Worm (Caenorhabditis elegans) whole organism, L4 larva: ENCODE results near the gene Y37D8A.16.

ENCODE experiments used
- D1046.2 ChIP-seq: fragments of 200-800 bp; sonication (Bioruptor generic); IDR thresholded peaks from 2 replicates; pipeline ENCODE4 v1.3.6; 2022; ENCODE audit warnings: missing genetic modification characterization, missing compliant biosample characterization
- F49E8.2 ChIP-seq: sonication (generic microtip); optimal IDR thresholded peaks from 2 replicates; lab custom pipeline; 2016; ENCODE audit warnings: missing compliant biosample characterization, mild to moderate bottlenecking, missing genetic modification characterization, borderline replicate concordance
- T20F7.1 ChIP-seq: fragments of 200-800 bp; sonication (Bioruptor generic); optimal IDR thresholded peaks from 2 replicates; lab custom pipeline; 2018; ENCODE audit warnings: mild to moderate bottlenecking, missing genetic modification characterization, missing compliant biosample characterization
- Y105C5A.15 ChIP-seq: fragments of 200-800 bp; sonication (Bioruptor generic); IDR thresholded peaks from 2 replicates; pipeline ENCODE4 v1.3.6; 2022; ENCODE audit warnings: missing genetic modification characterization, missing compliant biosample characterization
- Y48G9A.11 ChIP-seq: fragments of 200-800 bp; sonication (Bioruptor generic); IDR thresholded peaks from 2 replicates; pipeline ENCODE4 v1.3.6; 2022; ENCODE audit warnings: missing genetic modification reagents, missing genetic modification characterization, missing compliant biosample characterization
- aha-1 ChIP-seq: fragments of 150-350 bp; peaks from one replicate; lab custom pipeline; 2014; ENCODE audit warnings: missing biosample characterization, missing genetic modification characterization
- aly-2 ChIP-seq: sonication (generic microtip); optimal IDR thresholded peaks from 2 replicates; lab custom pipeline; 2018; ENCODE audit warnings: missing biosample characterization, missing genetic modification characterization
- ctbp-1 ChIP-seq: fragments of 200-800 bp; sonication (Bioruptor generic); IDR thresholded peaks from 2 replicates; pipeline ENCODE4 v1.3.6; 2022; ENCODE audit warnings: missing genetic modification reagents, missing genetic modification characterization, missing compliant biosample characterization
- daf-12 ChIP-seq: fragments of 150-350 bp; optimal IDR thresholded peaks from 2 replicates; lab custom pipeline; 2014; ENCODE audit warnings: missing biosample characterization, missing genetic modification reagents, missing genetic modification characterization
- daf-16 ChIP-seq, 3 experiments: sonication (generic microtip); optimal IDR thresholded peaks; 2 replicates each; lab custom pipeline; 2016 to 2017; ENCODE audit warnings: missing genetic modification characterization in 3 of 3, missing genetic modification reagents in 3 of 3, mild to moderate bottlenecking in 2 of 3, missing compliant biosample characterization in 2 of 3, missing biosample characterization in 1 of 3, moderate library complexity in 1 of 3
- daf-8 ChIP-seq: fragments of 200-800 bp; sonication (Bioruptor generic); IDR thresholded peaks from 2 replicates; pipeline ENCODE4 v1.3.6; 2022; ENCODE audit warnings: missing genetic modification characterization, missing compliant biosample characterization
- dve-1 ChIP-seq: sonication (generic microtip); optimal IDR thresholded peaks from 2 replicates; lab custom pipeline; 2017; ENCODE audit warnings: antibody characterized with exemption, mild to moderate bottlenecking, missing genetic modification characterization, missing compliant biosample characterization; ENCODE audit not compliant: insufficient read depth
- egl-27 ChIP-seq: sonication (generic microtip); optimal IDR thresholded peaks from 3 replicates; lab custom pipeline; 2017; ENCODE audit warnings: missing biosample characterization, missing genetic modification reagents, missing genetic modification characterization
- fos-1 ChIP-seq: fragments of 150-350 bp; optimal IDR thresholded peaks from 2 replicates; lab custom pipeline; 2014; ENCODE audit warnings: missing biosample characterization, missing genetic modification characterization
- gei-8 ChIP-seq: fragments of 200-800 bp; sonication (Bioruptor generic); optimal IDR thresholded peaks from 2 replicates; lab custom pipeline; 2018; ENCODE audit warnings: mild to moderate bottlenecking, missing genetic modification characterization, missing compliant biosample characterization
- hlh-11 ChIP-seq: fragments of 200-800 bp; sonication (Bioruptor generic); optimal IDR thresholded peaks from 2 replicates; lab custom pipeline; 2018; ENCODE audit warnings: mild to moderate bottlenecking, missing genetic modification characterization, missing compliant biosample characterization
- hmg-1.1 ChIP-seq: fragments of 200-800 bp; sonication (Bioruptor generic); IDR thresholded peaks from 2 replicates; pipeline ENCODE4 v1.3.6; 2022; ENCODE audit warnings: missing genetic modification reagents, missing genetic modification characterization, missing compliant biosample characterization
- jun-1 ChIP-seq: fragments of 150-350 bp; optimal IDR thresholded peaks from 2 replicates; lab custom pipeline; 2014; ENCODE audit warnings: missing biosample characterization, missing genetic modification reagents, missing genetic modification characterization
- lin-15B ChIP-seq: fragments of 150-350 bp; sonication (generic microtip); optimal IDR thresholded peaks from 3 replicates; lab custom pipeline; 2014; ENCODE audit warnings: missing biosample characterization, missing genetic modification characterization
- lin-38 ChIP-seq: fragments of 200-800 bp; sonication (Bioruptor generic); IDR thresholded peaks from 2 replicates; pipeline ENCODE4 v1.3.6; 2022; ENCODE audit warnings: missing genetic modification reagents, missing genetic modification characterization, missing compliant biosample characterization
- lin-39 ChIP-seq: fragments of 150-350 bp; optimal IDR thresholded peaks from 2 replicates; lab custom pipeline; 2014; ENCODE audit warnings: missing biosample characterization, missing genetic modification reagents, missing genetic modification characterization
- lir-3 ChIP-seq: sonication (generic microtip); optimal IDR thresholded peaks from 2 replicates; lab custom pipeline; 2016; ENCODE audit warnings: mild to moderate bottlenecking, missing genetic modification characterization, missing compliant biosample characterization
- lsy-2 ChIP-seq, 2 experiments: fragments of 150-350 bp in 1 of 2; sonication (generic microtip) in 1 of 2; optimal IDR thresholded peaks; 2 replicates each; lab custom pipeline; 2014 to 2017; ENCODE audit warnings: missing biosample characterization in 2 of 2, missing genetic modification characterization in 2 of 2
- mxl-3 ChIP-seq: fragments of 200-800 bp; sonication (Bioruptor generic); optimal IDR thresholded peaks from 2 replicates; lab custom pipeline; 2018; ENCODE audit warnings: mild to moderate bottlenecking, missing genetic modification characterization, missing compliant biosample characterization
- nhr-111 ChIP-seq: fragments of 200-800 bp; sonication (Bioruptor generic); optimal IDR thresholded peaks from 2 replicates; lab custom pipeline; 2018; ENCODE audit warnings: mild to moderate bottlenecking, missing genetic modification characterization, missing compliant biosample characterization
- nhr-25 ChIP-seq: sonication (generic microtip); optimal IDR thresholded peaks from 2 replicates; lab custom pipeline; 2017; ENCODE audit warnings: missing genetic modification characterization, mild to moderate bottlenecking, missing compliant biosample characterization, antibody characterized with exemption, moderate library complexity, borderline replicate concordance; ENCODE audit not compliant: insufficient read depth
- nhr-28 ChIP-seq: fragments of 150-350 bp; optimal IDR thresholded peaks from 2 replicates; lab custom pipeline; 2014; ENCODE audit warnings: missing biosample characterization, missing genetic modification characterization
- nhr-41 ChIP-seq: fragments of 200-800 bp; sonication (Bioruptor generic); IDR thresholded peaks from 2 replicates; pipeline ENCODE4 v1.3.6; 2022; ENCODE audit warnings: missing genetic modification reagents, missing genetic modification characterization, missing compliant biosample characterization
- nhr-42 ChIP-seq: fragments of 200-800 bp; sonication (Bioruptor generic); IDR thresholded peaks from 2 replicates; pipeline ENCODE4 v1.3.6; 2022; ENCODE audit warnings: missing genetic modification characterization, missing compliant biosample characterization
- nhr-6 ChIP-seq: fragments of 150-350 bp; optimal IDR thresholded peaks from 2 replicates; lab custom pipeline; 2014; ENCODE audit warnings: missing biosample characterization, missing genetic modification characterization
- nhr-76 ChIP-seq: fragments of 150-350 bp; optimal IDR thresholded peaks from 2 replicates; lab custom pipeline; 2014; ENCODE audit warnings: missing biosample characterization, missing genetic modification characterization
- pha-4 ChIP-seq, 2 experiments: fragments of 150-350 bp in 1 of 2; fragments of 200-800 bp in 1 of 2; sonication (Bioruptor generic) in 1 of 2; IDR thresholded peaks in 1 of 2; optimal IDR thresholded peaks in 1 of 2; 2 replicates each; pipeline versions ENCODE4 v1.3.6 to Lab custom; 2014 to 2022; ENCODE audit warnings: missing genetic modification characterization in 2 of 2, missing genetic modification reagents in 2 of 2, missing biosample characterization in 1 of 2, missing compliant biosample characterization in 1 of 2
- pqm-1 ChIP-seq: sonication (generic microtip); optimal IDR thresholded peaks from 2 replicates; lab custom pipeline; 2017; ENCODE audit warnings: missing biosample characterization, missing genetic modification characterization
- sdz-12 ChIP-seq: fragments of 200-800 bp; sonication (Bioruptor generic); optimal IDR thresholded peaks from 2 replicates; lab custom pipeline; 2018; ENCODE audit warnings: mild to moderate bottlenecking, missing genetic modification characterization, missing compliant biosample characterization
- skn-1 ChIP-seq: fragments of 150-350 bp; optimal IDR thresholded peaks from 2 replicates; lab custom pipeline; 2014; ENCODE audit warnings: missing biosample characterization, missing genetic modification characterization
- snpc-4 ChIP-seq: fragments of 150-350 bp; optimal IDR thresholded peaks from 2 replicates; lab custom pipeline; 2014; ENCODE audit warnings: missing biosample characterization, missing genetic modification characterization
- spr-1 ChIP-seq: sonication (generic microtip); optimal IDR thresholded peaks from 2 replicates; lab custom pipeline; 2016; ENCODE audit warnings: mild to moderate bottlenecking, missing genetic modification characterization, missing compliant biosample characterization
- tag-97 ChIP-seq: fragments of 200-800 bp; sonication (Bioruptor generic); IDR thresholded peaks from 2 replicates; pipeline ENCODE4 v1.3.6; 2022; ENCODE audit warnings: missing genetic modification characterization, missing compliant biosample characterization
- unc-130 ChIP-seq: sonication (generic microtip); optimal IDR thresholded peaks from 2 replicates; lab custom pipeline; 2016; ENCODE audit warnings: missing genetic modification reagents, missing genetic modification characterization, missing compliant biosample characterization
- unc-39 ChIP-seq: sonication (generic microtip); optimal IDR thresholded peaks from 2 replicates; lab custom pipeline; 2017; ENCODE audit warnings: missing biosample characterization, missing genetic modification characterization
- zfp-2 ChIP-seq: sonication (generic microtip); optimal IDR thresholded peaks from 2 replicates; lab custom pipeline; 2016; ENCODE audit warnings: mild to moderate bottlenecking, missing genetic modification characterization, missing compliant biosample characterization
- zfp-3 ChIP-seq: fragments of 200-800 bp; sonication (Bioruptor generic); conservative IDR thresholded peaks from 2 replicates; pipeline ENCODE4 v1.3.6; 2022; ENCODE audit warnings: missing genetic modification reagents, missing genetic modification characterization, missing compliant biosample characterization
- ztf-7 ChIP-seq: fragments of 150-350 bp; optimal IDR thresholded peaks from 2 replicates; lab custom pipeline; 2014; ENCODE audit warnings: missing biosample characterization, missing genetic modification characterization

The Y37D8A.16 gene

ce11 chrIII:12967437-12968043, 49.1 kb upstream of the Y37D8A.16 start (continued):
- no peak for TF ChIP-seq nhr-111 (GFP tag; lab: Kevin White, UChicago)
- TF ChIP-seq nhr-76 (tag; lab: Kevin White, UChicago): no peak
- TF ChIP-seq Y105C5A.15: no peak
- no peak for TF ChIP-seq tag-97 (GFP tag; lab: Robert Waterston, UW)
- TF ChIP-seq aha-1 (tag; lab: Kevin White, UChicago): no peak
- TF ChIP-seq unc-39 (tag; lab: Kevin White, UChicago): no peak
- TF ChIP-seq nhr-25 (tag; lab: Kevin White, UChicago): no peak
- TF ChIP-seq hmg-1.1: no peak
- TF ChIP-seq lsy-2 (tag; optimal IDR thresholded peaks at IDR 0.05; lab: Kevin White, UChicago): peak in 1 of 2 experiments; percentile 44
- peak; percentile 24 for TF ChIP-seq F49E8.2 (tag; lab: Kevin White, UChicago)
- no peak for TF ChIP-seq mxl-3 (GFP tag; lab: Kevin White, UChicago)
- no peak for TF ChIP-seq unc-130 (GFP tag; lab: Kevin White, UChicago)
- TF ChIP-seq nhr-6 (tag; lab: Kevin White, UChicago): no peak
- TF ChIP-seq lin-39 (tag; lab: Kevin White, UChicago): no peak
- no peak for TF ChIP-seq pha-4 (GFP tag; IDR thresholded peaks at IDR 0.05; lab: Robert Waterston, UW)
- TF ChIP-seq pha-4 (tag; optimal IDR thresholded peaks at IDR 0.05; lab: Kevin White, UChicago): no peak
- TF ChIP-seq lin-15B (tag; lab: Kevin White, UChicago): no peak
- TF ChIP-seq sdz-12 (GFP tag; lab: Kevin White, UChicago): no peak
- TF ChIP-seq nhr-28: peak; percentile 31
- no peak for TF ChIP-seq daf-16 (GFP tag; optimal IDR thresholded peaks at IDR 0.05; lab: Kevin White, UChicago)
- peak; percentile 8 for TF ChIP-seq daf-16 (tag; optimal IDR thresholded peaks at IDR 0.05; lab: Kevin White, UChicago)
- TF ChIP-seq snpc-4: no peak
- no peak for TF ChIP-seq spr-1
- no peak for TF ChIP-seq skn-1
- TF ChIP-seq nhr-41 (GFP tag; lab: Robert Waterston, UW): no peak
- TF ChIP-seq zfp-3 (GFP tag; lab: Robert Waterston, UW): no peak
- TF ChIP-seq Y48G9A.11: no peak
- TF ChIP-seq T20F7.1 (GFP tag; lab: Kevin White, UChicago): no peak
- no peak for TF ChIP-seq aly-2 (tag; lab: Kevin White, UChicago)
- no peak for TF ChIP-seq ztf-7 (tag; lab: Kevin White, UChicago)
- TF ChIP-seq D1046.2: no peak
- TF ChIP-seq lir-3 (tag; lab: Kevin White, UChicago): no peak
- no peak for TF ChIP-seq jun-1
- TF ChIP-seq pqm-1 (tag; lab: Kevin White, UChicago): peak; percentile 57
- TF ChIP-seq dve-1 (tag; lab: Kevin White, UChicago): peak; percentile 70
- no peak for TF ChIP-seq ctbp-1 (GFP tag; lab: Robert Waterston, UW)
- TF ChIP-seq hlh-11: peak; percentile 24
- TF ChIP-seq fos-1 (tag; lab: Kevin White, UChicago): no peak
- TF ChIP-seq egl-27: no peak

DNA sequence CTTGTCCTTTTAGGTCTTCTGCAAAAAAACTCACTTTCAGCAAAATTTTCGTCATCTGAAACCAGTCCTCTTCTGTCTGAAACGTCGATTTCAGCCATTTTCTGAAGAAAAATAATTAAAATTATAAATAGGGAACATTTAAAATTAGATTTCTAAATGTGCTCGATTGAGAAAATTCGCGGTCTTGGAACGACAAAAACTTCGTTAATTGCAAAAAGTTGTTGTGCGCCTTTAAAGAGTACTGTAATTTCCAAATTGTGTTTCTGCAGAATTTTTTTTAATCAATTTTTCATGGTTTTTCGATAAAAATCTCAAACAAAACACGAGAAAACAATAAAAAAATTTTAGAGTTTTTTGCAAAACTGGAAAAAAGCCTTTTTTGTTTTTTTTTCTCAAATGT, 48.4 kb upstream of the Y37D8A.16 start, which contains the start of gene ttm-1:
Gene ttm-1, minus strand, starts transcription at position 101 of the 400 bp plus-strand sequence.
- TF ChIP-seq lir-3 (tag; lab: Kevin White, UChicago) (no peak), gei-8 (GFP tag; lab: Kevin White, UChicago) (no peak), zfp-2 (no peak), hmg-1.1 (no peak), aly-2 (tag; lab: Kevin White, UChicago) (no peak), nhr-42 (no peak), daf-8 (GFP tag; lab: Robert Waterston, UW) (no peak), lin-38 (GFP tag; lab: Robert Waterston, UW) (no peak), daf-12 (no peak), dve-1 (tag; lab: Kevin White, UChicago) (no peak)
- TF ChIP-seq, all 104 proteins: peak for 0
